Fruit fly (Drosophila melanogaster): Measurements from ENCODE around the gene CG5191.

Gene CG5191

dm6 chr3R:20576789-20577188 is 16.1 kb downstream of the CG5191 start, which contains the start of the genes TFAM and CG5412:
TSS of gene TFAM (minus strand) at chr3R:20577010.
TSS of gene CG5412 (plus strand) at chr3R:20577053.
- peak; percentile 40 for TF ChIP-seq Mnt (GFP tag; optimal IDR thresholded peaks at IDR 0.05)
- TF ChIP-seq CG1620 (GFP tag; optimal IDR thresholded peaks at IDR 0.05) = peak; percentile 15
- no peak for TF ChIP-seq tj (GFP tag; optimal IDR thresholded peaks at IDR 0.05)

dm6 chr3R:20579816-20580215 is 19.2 kb downstream of the CG5191 start, which contains the start of the genes EloB and Srp14:
TSS of gene EloB (minus strand) at chr3R:20579850.
TSS of gene Srp14 (plus strand) at chr3R:20580115.
- TF ChIP-seq bab1 (GFP tag; optimal IDR thresholded peaks at IDR 0.05) (peak; percentile 94), CG7101 (tag; optimal IDR thresholded peaks at IDR 0.05) (peak; percentile 90), CG1620 (GFP tag; optimal IDR thresholded peaks at IDR 0.05) (peak; percentile 91), Mnt (GFP tag; optimal IDR thresholded peaks at IDR 0.05) (peak; percentile 85), cnc (optimal IDR thresholded peaks at IDR 0.05) (no peak), pad (GFP tag; optimal IDR thresholded peaks at IDR 0.05) (peak; percentile 71), toe (GFP tag; optimal IDR thresholded peaks at IDR 0.05) (no peak), kay (GFP tag; ENCODE audit: borderline replicate concordance) (no peak), tj (GFP tag; optimal IDR thresholded peaks at IDR 0.05) (peak; percentile 67), CG12768 (GFP tag; optimal IDR thresholded peaks at IDR 0.05) (peak; percentile 78), Clk (GFP tag; optimal IDR thresholded peaks at IDR 0.05) (peak; percentile 71), CG5204 (GFP tag; optimal IDR thresholded peaks at IDR 0.05) (no peak), CG7045 (GFP tag; optimal IDR thresholded peaks at IDR 0.05) (peak; percentile 70), CG33017 (tag; optimal IDR thresholded peaks at IDR 0.05) (peak; percentile 79), cic (GFP tag; optimal IDR thresholded peaks at IDR 0.05) (peak; percentile 70), Hr96 (GFP tag; optimal IDR thresholded peaks at IDR 0.05) (no peak), CG11617 (GFP tag; optimal IDR thresholded peaks at IDR 0.05) (peak; percentile 91), Crg-1 (GFP tag; optimal IDR thresholded peaks at IDR 0.05) (peak; percentile 79), ovo (GFP tag; optimal IDR thresholded peaks at IDR 0.05) (peak; percentile 71), CG14711 (tag; optimal IDR thresholded peaks at IDR 0.05) (peak; percentile 81)

- TF ChIP-seq CG5204 (GFP tag; optimal IDR thresholded peaks at IDR 0.05) (no peak), cic (GFP tag; optimal IDR thresholded peaks at IDR 0.05) (no peak), pad (GFP tag; optimal IDR thresholded peaks at IDR 0.05) (no peak), CG12768 (GFP tag; optimal IDR thresholded peaks at IDR 0.05) (no peak), cnc (optimal IDR thresholded peaks at IDR 0.05) (no peak), CG1620 (GFP tag; optimal IDR thresholded peaks at IDR 0.05) (no peak), CG7045 (GFP tag; optimal IDR thresholded peaks at IDR 0.05) (no peak)
These were observed 20.7 kb downstream of the CG5191 start, which contains the start of gene CG34008 for dm6 chr3R:20581376-20581775. TSS of gene CG34008 (minus strand) at chr3R:20581522.

dm6 chr3R:20585566-20585965 is 24.9 kb downstream of the CG5191 start, which contains the start of gene CG16953:
TSS of gene CG16953 (minus strand) at chr3R:20585833.
- no peak for TF ChIP-seq Crg-1 (GFP tag; optimal IDR thresholded peaks at IDR 0.05)
- no peak for TF ChIP-seq tj (GFP tag; optimal IDR thresholded peaks at IDR 0.05)
- TF ChIP-seq kay (GFP tag; ENCODE audit: borderline replicate concordance) = no peak
- TF ChIP-seq CG14711 (tag; optimal IDR thresholded peaks at IDR 0.05) = peak; percentile 15
- TF ChIP-seq toe (GFP tag; optimal IDR thresholded peaks at IDR 0.05) = no peak
- TF ChIP-seq pad (GFP tag; optimal IDR thresholded peaks at IDR 0.05) = no peak
- TF ChIP-seq bab1 (GFP tag; optimal IDR thresholded peaks at IDR 0.05) = peak; percentile 67
- TF ChIP-seq ovo (GFP tag; optimal IDR thresholded peaks at IDR 0.05) = no peak
- TF ChIP-seq Hr96 (GFP tag; optimal IDR thresholded peaks at IDR 0.05) = no peak
- TF ChIP-seq CG7045 (GFP tag; optimal IDR thresholded peaks at IDR 0.05) = no peak
- TF ChIP-seq Mnt (GFP tag; optimal IDR thresholded peaks at IDR 0.05) = peak; percentile 19
- TF ChIP-seq CG5204 (GFP tag; optimal IDR thresholded peaks at IDR 0.05) = no peak
- TF ChIP-seq cic (GFP tag; optimal IDR thresholded peaks at IDR 0.05) = peak; percentile 59
- TF ChIP-seq CG33017 (tag; optimal IDR thresholded peaks at IDR 0.05) = peak; percentile 20

dm6 chr3R:20586409-20586808 is 25.7 kb downstream of the CG5191 start:
- TF ChIP-seq Mnt (GFP tag; optimal IDR thresholded peaks at IDR 0.05) (no peak), cic (GFP tag; optimal IDR thresholded peaks at IDR 0.05) (no peak), kay (GFP tag; ENCODE audit: borderline replicate concordance) (no peak), Hr96 (GFP tag; optimal IDR thresholded peaks at IDR 0.05) (no peak), tj (GFP tag; optimal IDR thresholded peaks at IDR 0.05) (no peak), CG1620 (GFP tag; optimal IDR thresholded peaks at IDR 0.05) (no peak), Crg-1 (GFP tag; optimal IDR thresholded peaks at IDR 0.05) (no peak), CG7101 (tag; optimal IDR thresholded peaks at IDR 0.05) (no peak), CG11617 (GFP tag; optimal IDR thresholded peaks at IDR 0.05) (no peak)

dm6 chr3R:20587630-20588479 is 27.2 kb downstream of the CG5191 start, which contains the start of gene Septin2:
TSS of gene Septin2 (minus strand) at chr3R:20588356.
- TF ChIP-seq kay (GFP tag; ENCODE audit: borderline replicate concordance) (no peak), ovo (GFP tag; optimal IDR thresholded peaks at IDR 0.05) (peak; percentile 38), CG7101 (tag; optimal IDR thresholded peaks at IDR 0.05) (peak; percentile 77), bab1 (GFP tag; optimal IDR thresholded peaks at IDR 0.05) (peak; percentile 78), CG12768 (GFP tag; optimal IDR thresholded peaks at IDR 0.05) (peak; percentile 74), toe (GFP tag; optimal IDR thresholded peaks at IDR 0.05) (no peak), cnc (optimal IDR thresholded peaks at IDR 0.05) (no peak), CG7045 (GFP tag; optimal IDR thresholded peaks at IDR 0.05) (peak; percentile 74), CG11617 (GFP tag; optimal IDR thresholded peaks at IDR 0.05) (peak; percentile 77), pad (GFP tag; optimal IDR thresholded peaks at IDR 0.05) (peak; percentile 55), CG5204 (GFP tag; optimal IDR thresholded peaks at IDR 0.05) (no peak), tj (GFP tag; optimal IDR thresholded peaks at IDR 0.05) (peak; percentile 57), cic (GFP tag; optimal IDR thresholded peaks at IDR 0.05) (peak; percentile 33), CG33017 (tag; optimal IDR thresholded peaks at IDR 0.05) (peak; percentile 73), Crg-1 (GFP tag; optimal IDR thresholded peaks at IDR 0.05) (peak; percentile 8), CG14711 (tag; optimal IDR thresholded peaks at IDR 0.05) (peak; percentile 77), Clk (GFP tag; optimal IDR thresholded peaks at IDR 0.05) (peak; percentile 75), Hr96 (GFP tag; optimal IDR thresholded peaks at IDR 0.05) (no peak), Mnt (GFP tag; optimal IDR thresholded peaks at IDR 0.05) (peak; percentile 45), CG1620 (GFP tag; optimal IDR thresholded peaks at IDR 0.05) (peak; percentile 54)

All from whole organism, adult.